Fruit fly (Drosophila melanogaster): ENCODE results near the gene Vml.

The Vml gene

dm6 chrX:2255035-2255434 is 20.6 kb upstream of the Vml start:
- no peak for TF ChIP-seq cyc (GFP tag; optimal IDR thresholded peaks at IDR 0.05)
- TF ChIP-seq Met (GFP tag; optimal IDR thresholded peaks at IDR 0.05) = no peak
- no peak for TF ChIP-seq CG8632 (GFP tag; optimal IDR thresholded peaks at IDR 0.05)
- TF ChIP-seq CG11902 (GFP tag; optimal IDR thresholded peaks at IDR 0.05) = no peak
- no peak for TF ChIP-seq CG8119 (GFP tag; IDR thresholded peaks at IDR 0.05)
- no peak for TF ChIP-seq CG32006 (GFP tag; optimal IDR thresholded peaks at IDR 0.05)

dm6 chrX:2258602-2259233 is 16.9 kb upstream of the Vml start:
- TF ChIP-seq CG10669 (GFP tag; optimal IDR thresholded peaks at IDR 0.05) (peak; percentile 18), topi (GFP tag; optimal IDR thresholded peaks at IDR 0.05) (no peak), esn (GFP tag; optimal IDR thresholded peaks at IDR 0.05) (no peak), Lpt (GFP tag; optimal IDR thresholded peaks at IDR 0.05) (no peak), Eip93F (GFP tag; optimal IDR thresholded peaks at IDR 0.05) (no peak), fd85E (GFP tag; optimal IDR thresholded peaks at IDR 0.05) (no peak), cyc (GFP tag; optimal IDR thresholded peaks at IDR 0.05) (no peak), vri (GFP tag; optimal IDR thresholded peaks at IDR 0.05) (no peak), Eip78C (GFP tag) (peak; percentile 61), net (GFP tag; optimal IDR thresholded peaks at IDR 0.05) (no peak), CG32006 (GFP tag; optimal IDR thresholded peaks at IDR 0.05) (peak; percentile 43), Ets21C (GFP tag; optimal IDR thresholded peaks at IDR 0.05) (no peak), ss (GFP tag; optimal IDR thresholded peaks at IDR 0.05) (peak in 1 of 2 experiments; percentile 39), Met (GFP tag; optimal IDR thresholded peaks at IDR 0.05) (no peak), fkh (GFP tag; optimal IDR thresholded peaks at IDR 0.05) (no peak), fd59A (GFP tag; optimal IDR thresholded peaks at IDR 0.05) (peak; percentile 9), Ets96B (tag; optimal IDR thresholded peaks at IDR 0.05) (peak; percentile 6), CG6276 (GFP tag; optimal IDR thresholded peaks at IDR 0.05) (peak; percentile 30), CG15336 (GFP tag; IDR thresholded peaks at IDR 0.05) (peak; percentile 50; the same call in 1 of the 2 replicates), dac (GFP tag; optimal IDR thresholded peaks at IDR 0.05) (peak; percentile 1), Hr4 (GFP tag; optimal IDR thresholded peaks at IDR 0.05) (peak; percentile 19), acj6 (GFP tag; optimal IDR thresholded peaks at IDR 0.05) (no peak), CG6808 (GFP tag; optimal IDR thresholded peaks at IDR 0.05) (peak; percentile 20), CG8119 (GFP tag; IDR thresholded peaks at IDR 0.05) (0 out of 3 replicates have a peak, but pooled peaks have one; percentile 39), CG9139 (GFP tag; optimal IDR thresholded peaks at IDR 0.05) (peak; percentile 11), Hr39 (GFP tag; optimal IDR thresholded peaks at IDR 0.05) (no peak), dsx (GFP tag; optimal IDR thresholded peaks at IDR 0.05; ENCODE audit: poor library complexity, severe bottlenecking) (no peak), CG1621 (tag; optimal IDR thresholded peaks at IDR 0.05) (no peak), CG11762 (GFP tag; optimal IDR thresholded peaks at IDR 0.05; ENCODE audit: insufficient read depth) (no peak), salr (GFP tag; optimal IDR thresholded peaks at IDR 0.05) (no peak), CG8632 (GFP tag; optimal IDR thresholded peaks at IDR 0.05) (no peak), Hr38 (GFP tag; optimal IDR thresholded peaks at IDR 0.05) (no peak), achi (GFP tag; optimal IDR thresholded peaks at IDR 0.05) (peak; percentile 30), eg (GFP tag; IDR thresholded peaks at IDR 0.05) (no peak), CG3919 (GFP tag; optimal IDR thresholded peaks at IDR 0.05) (peak; percentile 9), CG7368 (GFP tag; optimal IDR thresholded peaks at IDR 0.05) (peak; percentile 15)

- TF ChIP-seq Blimp-1 (GFP tag; optimal IDR thresholded peaks at IDR 0.05) = no peak
- TF ChIP-seq CG6808 (GFP tag; optimal IDR thresholded peaks at IDR 0.05) = no peak
- no peak for TF ChIP-seq Hr4 (GFP tag; optimal IDR thresholded peaks at IDR 0.05)
- TF ChIP-seq dsx (GFP tag; optimal IDR thresholded peaks at IDR 0.05; ENCODE audit: poor library complexity, severe bottlenecking) = no peak
Measured at dm6 chrX:2259763-2260162, 15.9 kb upstream of the Vml start, which contains the start of gene CG3078. Gene CG3078 (minus strand): TSS chrX:2259863.

All from whole organism, prepupa.